Worm (Caenorhabditis elegans): ENCODE data around the gene C15B12.3.

ce11 chrX:6461729-6462128 lies 5.6 kb downstream of the C15B12.3 start, which contains the start of gene K04E7.1:
- TF ChIP-seq ztf-11 (tag; optimal IDR thresholded peaks at IDR 0.05), result no peak
- no peak for TF ChIP-seq nhr-28 (tag; optimal IDR thresholded peaks at IDR 0.05)
- TF ChIP-seq ama-1 (optimal IDR thresholded peaks at IDR 0.05), result no peak
- TF ChIP-seq pqm-1 (tag; optimal IDR thresholded peaks at IDR 0.05), result no peak
- no peak for TF ChIP-seq nhr-237 (tag; optimal IDR thresholded peaks at IDR 0.05)
- TF ChIP-seq nhr-77 (tag; optimal IDR thresholded peaks at IDR 0.05), result no peak
- TF ChIP-seq unc-39 (tag; optimal IDR thresholded peaks at IDR 0.05), result no peak
- TF ChIP-seq unc-62 (GFP tag; optimal IDR thresholded peaks at IDR 0.05), result no peak
- no peak for TF ChIP-seq fkh-2 (tag; optimal IDR thresholded peaks at IDR 0.05)

Measured in whole organism, L3 larva.